Worm (Caenorhabditis elegans) whole organism, late embryonic: ENCODE measurements around the gene C05D11.5.

Experiments
- C38D4.7 ChIP-seq: fragments of 200-800 bp; sonication (Bioruptor generic); optimal IDR thresholded peaks from 2 replicates; lab custom pipeline; 2018; ENCODE audit warnings: mild to moderate bottlenecking, missing genetic modification characterization, moderate library complexity, missing compliant biosample characterization
- ama-1 ChIP-seq: fragments of 150-350 bp; optimal IDR thresholded peaks from 2 replicates; lab custom pipeline; 2014
- gmeb-2 ChIP-seq: sonication (generic microtip); optimal IDR thresholded peaks from 2 replicates; lab custom pipeline; 2016; ENCODE audit warnings: missing genetic modification characterization, inconsistent platforms, missing compliant biosample characterization
- hlh-30 ChIP-seq: sonication (generic microtip); optimal IDR thresholded peaks from 2 replicates; lab custom pipeline; 2017; ENCODE audit warnings: antibody characterized with exemption, missing genetic modification characterization, missing compliant biosample characterization; ENCODE audit not compliant: insufficient read depth
- hlh-8 ChIP-seq: sonication (generic microtip); optimal IDR thresholded peaks from 2 replicates; lab custom pipeline; 2016; ENCODE audit warnings: missing genotype, missing genetic modification characterization, missing compliant biosample characterization
- nhr-11 ChIP-seq: fragments of 150-350 bp; optimal IDR thresholded peaks from 2 replicates; lab custom pipeline; 2014; ENCODE audit warnings: missing biosample characterization, missing genetic modification characterization
- odd-2 ChIP-seq: sonication (generic microtip); optimal IDR thresholded peaks from 2 replicates; lab custom pipeline; 2017; ENCODE audit warnings: antibody characterized with exemption, mild to moderate bottlenecking, missing genetic modification characterization, missing compliant biosample characterization
- pha-4 ChIP-seq: fragments of 150-350 bp; optimal IDR thresholded peaks from 2 replicates; lab custom pipeline; 2018; ENCODE audit warnings: missing biosample characterization, missing genetic modification reagents, missing genetic modification characterization
- rnt-1 ChIP-seq: sonication (generic microtip); optimal IDR thresholded peaks from 2 replicates; lab custom pipeline; 2016; ENCODE audit warnings: missing genetic modification characterization, missing compliant biosample characterization
- unc-55 ChIP-seq: sonication (generic microtip); optimal IDR thresholded peaks from 2 replicates; lab custom pipeline; 2017; ENCODE audit warnings: missing biosample characterization, missing genetic modification reagents, missing genetic modification characterization
- zip-5 ChIP-seq: sonication (generic microtip); optimal IDR thresholded peaks from 2 replicates; lab custom pipeline; 2016; ENCODE audit warnings: missing genetic modification characterization, missing compliant biosample characterization

DNA sequence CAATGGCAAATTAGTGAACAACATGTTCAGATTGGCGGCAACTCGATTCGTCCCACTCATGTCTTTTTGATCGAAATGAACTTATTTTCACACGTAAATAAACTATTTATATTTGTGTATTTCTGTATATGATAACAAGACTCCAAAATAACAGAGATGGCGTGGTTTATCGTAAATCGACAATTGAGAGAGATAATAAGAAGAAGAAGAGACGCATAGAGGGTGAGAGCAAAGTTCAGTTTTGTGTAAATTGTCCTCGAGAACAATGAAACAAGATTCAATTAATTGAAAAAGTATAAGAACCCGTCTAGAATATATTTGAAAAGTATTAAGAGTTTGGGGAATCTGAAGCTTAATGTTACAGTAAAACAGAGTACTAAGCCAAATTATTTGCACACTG is 384 bp downstream of the C05D11.5 start:
- TF ChIP-seq odd-2 (tag; lab: Kevin White, UChicago) (no peak), ama-1 (lab: Kevin White, UChicago) (no peak), gmeb-2 (tag; lab: Kevin White, UChicago) (no peak), hlh-8 (no peak), rnt-1 (tag; lab: Kevin White, UChicago) (no peak), hlh-30 (tag; lab: Kevin White, UChicago) (no peak), C38D4.7 (no peak), pha-4 (tag; lab: Kevin White, UChicago) (no peak), unc-55 (GFP tag; lab: Kevin White, UChicago) (no peak), nhr-11 (tag; lab: Kevin White, UChicago) (no peak), zip-5 (tag; lab: Kevin White, UChicago) (no peak)
